Fruit fly (Drosophila melanogaster) whole organism, embryonic: ENCODE measurements around the gene CG11839.

Experiments used
- B-H1 ChIP-seq: fragments of 200-800 bp; sonication (Bioruptor generic); IDR thresholded peaks from 3 replicates; pipeline ENCODE4 v1.3.6; 2022; ENCODE audit warnings: missing biosample characterization, missing genetic modification characterization
- CG10979 ChIP-seq: fragments of 200-800 bp; sonication (Bioruptor generic); optimal IDR thresholded peaks from 2 replicates; lab custom pipeline; 2018; ENCODE audit warnings: missing biosample characterization, mild to moderate bottlenecking, missing genetic modification characterization, moderate library complexity
- CG11456 ChIP-seq: fragments of 200-800 bp; sonication (Bioruptor generic); IDR thresholded peaks from 3 replicates; pipeline ENCODE4 v1.3.6; 2022; ENCODE audit warnings: missing biosample characterization, missing genetic modification characterization
- CG11696 ChIP-seq: fragments of 200-800 bp; sonication (Bioruptor generic); IDR thresholded peaks from 2 replicates; pipeline ENCODE4 v1.3.6; 2022; ENCODE audit warnings: missing biosample characterization, missing genetic modification characterization
- CG14965 ChIP-seq: fragments of 200-800 bp; sonication (Bioruptor generic); optimal IDR thresholded peaks from 2 replicates; lab custom pipeline; 2016; ENCODE audit warnings: missing biosample characterization, missing genetic modification characterization, borderline replicate concordance
- CG17186 ChIP-seq: fragments of 200-800 bp; sonication (Bioruptor generic); optimal IDR thresholded peaks from 3 replicates; lab custom pipeline; 2017; ENCODE audit warnings: missing biosample characterization, missing genetic modification reagents, missing genetic modification characterization
- CG2202 ChIP-seq: fragments of 200-800 bp; sonication (Bioruptor generic); optimal IDR thresholded peaks from 2 replicates; lab custom pipeline; 2018; ENCODE audit warnings: missing biosample characterization, mild to moderate bottlenecking, missing genetic modification characterization
- CG2678 ChIP-seq: fragments of 200-800 bp; sonication (Bioruptor generic); optimal IDR thresholded peaks from 3 replicates; lab custom pipeline; 2019; ENCODE audit warnings: missing biosample characterization, mild to moderate bottlenecking, missing genetic modification characterization, moderate library complexity
- CG7556 ChIP-seq: fragments of 200-800 bp; sonication (Bioruptor generic); optimal IDR thresholded peaks from 2 replicates; lab custom pipeline; 2017; ENCODE audit warnings: missing biosample characterization, mild to moderate bottlenecking, missing genetic modification characterization
- CG7928 ChIP-seq: fragments of 200-800 bp; sonication (Bioruptor generic); optimal IDR thresholded peaks from 2 replicates; lab custom pipeline; 2017; ENCODE audit warnings: missing biosample characterization, mild to moderate bottlenecking, missing genetic modification characterization
- CTCF ChIP-seq: fragments of 200-800 bp; sonication (Bioruptor generic); optimal IDR thresholded peaks from 2 replicates; lab custom pipeline; 2017; ENCODE audit warnings: missing biosample characterization, mild to moderate bottlenecking, missing genetic modification characterization, moderate library complexity
- Ets65A ChIP-seq: fragments of 200-800 bp; sonication (Bioruptor generic); peaks from one replicate; lab custom pipeline; 2016; ENCODE audit warnings: missing biosample characterization, missing genetic modification characterization
- HmgD ChIP-seq: fragments of 200-800 bp; sonication (Bioruptor generic); optimal IDR thresholded peaks from 3 replicates; lab custom pipeline; 2016; ENCODE audit warnings: missing biosample characterization, missing genetic modification characterization
- dmrt99B ChIP-seq: fragments of 200-800 bp; sonication (Bioruptor generic); optimal IDR thresholded peaks from 2 replicates; lab custom pipeline; 2018; ENCODE audit warnings: missing biosample characterization, mild to moderate bottlenecking, missing genetic modification characterization, moderate library complexity
- eve ChIP-seq, 2 experiments: fragments of >200 bp; optimal IDR thresholded peaks; 2 replicates each; lab custom pipeline; 2017; ENCODE audit warnings: missing biosample characterization in 2 of 2, missing genetic modification characterization in 2 of 2

Gene CG11839

DNA sequence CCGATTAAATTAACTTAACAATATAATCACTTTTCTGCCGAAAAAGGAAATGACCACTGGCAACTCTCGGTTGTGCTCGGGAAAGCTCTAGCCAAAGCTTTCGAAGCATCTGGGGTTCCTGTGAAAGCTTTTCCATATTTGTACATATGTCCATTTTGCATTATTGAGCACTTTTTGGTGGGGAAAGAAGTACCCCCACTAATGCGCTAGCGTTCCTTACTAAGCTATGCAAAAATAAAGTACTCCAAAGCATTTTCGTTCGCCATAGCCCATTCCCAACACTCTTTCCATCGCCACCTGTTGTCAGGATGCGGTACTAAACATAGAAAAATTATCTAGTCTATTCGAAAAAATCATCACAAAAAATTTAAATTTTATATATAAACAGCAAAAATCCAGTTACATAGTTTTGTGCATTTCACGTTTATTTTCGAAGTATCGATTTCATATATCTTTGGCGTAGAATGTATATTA is 42.8 kb downstream of the CG11839 start, which contains the start of gene Nepl16:
Gene Nepl16, minus strand, starts transcription at position 51 of the 474 bp plus-strand sequence.
- TF ChIP-seq CG7928 (GFP tag; lab: Kevin White, UChicago) (no peak), CG10979 (peak; percentile 96), CG2678 (tag; lab: Kevin White, UChicago) (no peak), CG17186 (no peak), CG11696 (GFP tag; lab: Robert Waterston, UW) (no peak), CG7556 (GFP tag; lab: Kevin White, UChicago) (no peak), CG14965 (GFP tag; lab: Kevin White, UChicago) (peak; percentile 88), eve (GFP tag; optimal IDR thresholded peaks at IDR 0.05; lab: Kevin White, UChicago) (peak in 1 of 2 experiments; percentile 51), dmrt99B (no peak), HmgD (GFP tag; lab: Kevin White, UChicago) (no peak), CG11456 (GFP tag; lab: Robert Waterston, UW) (no peak), B-H1 (no peak), CG2202 (no peak), CTCF (GFP tag; lab: Kevin White, UChicago) (peak; percentile 88), Ets65A (GFP tag; lab: Kevin White, UChicago) (peak; percentile 0)
